Fruit fly (Drosophila melanogaster) whole organism, embryonic: ENCODE results near the gene Nost.

ENCODE experiments used
- Aef1 ChIP-seq: fragments of 200-800 bp; sonication (Bioruptor generic); IDR thresholded peaks from 3 replicates; pipeline ENCODE4 v1.3.6; 2022; ENCODE audit warnings: missing biosample characterization, missing genetic modification characterization
- CG10267 ChIP-seq: fragments of 200-800 bp; sonication (Bioruptor generic); optimal IDR thresholded peaks from 2 replicates; lab custom pipeline; 2018; ENCODE audit warnings: missing biosample characterization, mild to moderate bottlenecking, missing genetic modification characterization, moderate library complexity
- CG10366 ChIP-seq: fragments of 200-800 bp; sonication (Bioruptor generic); IDR thresholded peaks from 2 replicates; pipeline ENCODE4 v1.3.6; 2022; ENCODE audit warnings: missing biosample characterization, missing genetic modification characterization
- CG12744 ChIP-seq: fragments of 200-800 bp; sonication (Bioruptor generic); optimal IDR thresholded peaks from 2 replicates; lab custom pipeline; 2016; ENCODE audit warnings: missing biosample characterization, missing genetic modification characterization
- CG1529 ChIP-seq: fragments of 200-800 bp; sonication (Bioruptor generic); optimal IDR thresholded peaks from 3 replicates; lab custom pipeline; 2018; ENCODE audit warnings: missing biosample characterization, missing genetic modification characterization
- CG1792 ChIP-seq: fragments of 200-800 bp; sonication (Bioruptor generic); optimal IDR thresholded peaks from 2 replicates; lab custom pipeline; 2016; ENCODE audit warnings: missing biosample characterization, missing genetic modification characterization
- CG2199 ChIP-seq: fragments of 200-800 bp; sonication (Bioruptor generic); IDR thresholded peaks from 3 replicates; pipeline ENCODE4 v1.3.6; 2022; ENCODE audit warnings: missing biosample characterization, missing genetic modification characterization
- CG31224 ChIP-seq: fragments of 200-800 bp; sonication (Bioruptor generic); IDR thresholded peaks from 2 replicates; pipeline ENCODE4 v1.3.6; 2022; ENCODE audit warnings: missing biosample characterization, missing genetic modification characterization
- CG5180 ChIP-seq: fragments of 200-800 bp; sonication (Bioruptor generic); optimal IDR thresholded peaks from 3 replicates; lab custom pipeline; 2017; ENCODE audit warnings: missing biosample characterization, missing genetic modification characterization, mild to moderate bottlenecking, moderate library complexity, missing genetic modification reagents
- CG8765 ChIP-seq: fragments of 200-800 bp; sonication (Bioruptor generic); IDR thresholded peaks from 2 replicates; pipeline ENCODE4 v1.3.6; 2022; ENCODE audit warnings: missing biosample characterization, missing genetic modification characterization
- CG9727 ChIP-seq: fragments of 200-800 bp; sonication (Bioruptor generic); optimal IDR thresholded peaks from 3 replicates; lab custom pipeline; 2017; ENCODE audit warnings: missing biosample characterization, mild to moderate bottlenecking, missing genetic modification characterization
- CHES-1-like ChIP-seq: fragments of 200-800 bp; sonication (Bioruptor generic); optimal IDR thresholded peaks from 2 replicates; lab custom pipeline; 2016; ENCODE audit warnings: missing biosample characterization, missing genetic modification characterization
- CoRest ChIP-seq: fragments of 200-800 bp; sonication (Bioruptor generic); optimal IDR thresholded peaks from 3 replicates; lab custom pipeline; 2018; ENCODE audit warnings: missing biosample characterization, mild to moderate bottlenecking, missing genetic modification characterization, moderate library complexity
- Dp ChIP-seq: fragments of 200-800 bp; sonication (Bioruptor generic); optimal IDR thresholded peaks from 2 replicates; lab custom pipeline; 2018; ENCODE audit warnings: missing biosample characterization, mild to moderate bottlenecking, missing genetic modification characterization, moderate library complexity
- ERR ChIP-seq: fragments of 200-800 bp; sonication (Bioruptor generic); optimal IDR thresholded peaks from 2 replicates; lab custom pipeline; 2016; ENCODE audit warnings: missing biosample characterization, missing genetic modification characterization
- Ets97D ChIP-seq: fragments of 200-800 bp; sonication (Bioruptor generic); optimal IDR thresholded peaks from 3 replicates; lab custom pipeline; 2016; ENCODE audit warnings: missing biosample characterization, missing genetic modification characterization
- GATAe ChIP-seq: fragments of 200-800 bp; sonication (Bioruptor generic); conservative IDR thresholded peaks from 2 replicates; pipeline ENCODE4 v1.3.6; 2022; ENCODE audit warnings: missing biosample characterization, missing genetic modification characterization
- Hey ChIP-seq: fragments of 200-800 bp; sonication (Bioruptor generic); optimal IDR thresholded peaks from 3 replicates; lab custom pipeline; 2018; ENCODE audit warnings: missing biosample characterization, mild to moderate bottlenecking, missing genetic modification characterization
- HmgZ ChIP-seq: fragments of 200-800 bp; sonication (Bioruptor generic); optimal IDR thresholded peaks from 2 replicates; lab custom pipeline; 2018; ENCODE audit warnings: missing biosample characterization, mild to moderate bottlenecking, missing genetic modification characterization
- Hr51 ChIP-seq, 2 experiments: fragments of 200-800 bp; sonication (Bioruptor generic); optimal IDR thresholded peaks; 2 replicates in 1 of 2; 3 replicates in 1 of 2; lab custom pipeline; 2016 to 2018; ENCODE audit warnings: missing biosample characterization in 2 of 2, missing genetic modification characterization in 2 of 2, mild to moderate bottlenecking in 1 of 2, moderate library complexity in 1 of 2
- MESR4 ChIP-seq: fragments of 200-800 bp; sonication (Bioruptor generic); optimal IDR thresholded peaks from 2 replicates; lab custom pipeline; 2018; ENCODE audit warnings: missing biosample characterization, mild to moderate bottlenecking, missing genetic modification characterization, moderate library complexity
- Optix ChIP-seq: fragments of 200-800 bp; sonication (Bioruptor generic); IDR thresholded peaks from 3 replicates; pipeline ENCODE4 v1.3.6; 2022; ENCODE audit warnings: missing biosample characterization, missing genetic modification characterization
- PHDP ChIP-seq: fragments of 200-800 bp; sonication (Bioruptor generic); optimal IDR thresholded peaks from 3 replicates; lab custom pipeline; 2018; ENCODE audit warnings: missing biosample characterization, mild to moderate bottlenecking, missing genetic modification characterization, moderate library complexity
- Side ChIP-seq: fragments of 200-800 bp; sonication (Bioruptor generic); optimal IDR thresholded peaks from 2 replicates; lab custom pipeline; 2016; ENCODE audit warnings: missing biosample characterization, missing genetic modification characterization
- Sox100B ChIP-seq: fragments of 200-800 bp; sonication (Bioruptor generic); optimal IDR thresholded peaks from 3 replicates; lab custom pipeline; 2018; ENCODE audit warnings: missing biosample characterization, mild to moderate bottlenecking, missing genetic modification characterization
- Spps ChIP-seq: fragments of 200-800 bp; sonication (Bioruptor generic); optimal IDR thresholded peaks from 2 replicates; lab custom pipeline; 2018; ENCODE audit warnings: missing biosample characterization, mild to moderate bottlenecking, missing genetic modification characterization
- Sry-β ChIP-seq: fragments of 200-800 bp; sonication (Bioruptor generic); optimal IDR thresholded peaks from 2 replicates; lab custom pipeline; 2018; ENCODE audit warnings: missing biosample characterization, mild to moderate bottlenecking, missing genetic modification characterization, moderate library complexity
- Tbp ChIP-seq: fragments of >200 bp; optimal IDR thresholded peaks from 2 replicates; lab custom pipeline; 2018; ENCODE audit warnings: missing biosample characterization, missing genetic modification characterization
- Trl ChIP-seq, 3 experiments: fragments of >200 bp in 2 of 3; fragments of 200-800 bp in 1 of 3; sonication (Bioruptor generic) in 1 of 3; optimal IDR thresholded peaks; 2 replicates in 1 of 3; 3 replicates in 2 of 3; lab custom pipeline; 2016 to 2017; ENCODE audit warnings: missing biosample characterization in 1 of 3, missing genetic modification characterization in 1 of 3
- abd-A ChIP-seq: fragments of 200-800 bp; sonication (Bioruptor generic); optimal IDR thresholded peaks from 3 replicates; lab custom pipeline; 2019; ENCODE audit warnings: missing biosample characterization, mild to moderate bottlenecking, missing genetic modification characterization, moderate library complexity
- chinmo ChIP-seq: fragments of 200-800 bp; sonication (Bioruptor generic); IDR thresholded peaks from 4 replicates; pipeline ENCODE4 v1.3.6; 2022; ENCODE audit warnings: missing biosample characterization, missing genetic modification characterization; ENCODE audit not compliant: partially characterized antibody
- chm ChIP-seq: fragments of 200-800 bp; sonication (Bioruptor generic); IDR thresholded peaks from 2 replicates; pipeline ENCODE4 v1.3.6; 2022; ENCODE audit warnings: missing biosample characterization, missing genetic modification characterization
- corto ChIP-seq: fragments of 200-800 bp; sonication (Bioruptor generic); optimal IDR thresholded peaks from 2 replicates; lab custom pipeline; 2016; ENCODE audit warnings: missing biosample characterization, mild to moderate bottlenecking, missing genetic modification characterization, moderate library complexity
- crol ChIP-seq: fragments of 200-800 bp; sonication (Bioruptor generic); IDR thresholded peaks from 2 replicates; pipeline ENCODE4 v1.3.6; 2022; ENCODE audit warnings: missing biosample characterization, missing genetic modification characterization
- dm ChIP-seq: fragments of 200-800 bp; sonication (Bioruptor generic); optimal IDR thresholded peaks from 3 replicates; lab custom pipeline; 2016; ENCODE audit warnings: missing biosample characterization, missing genetic modification characterization
- esg ChIP-seq: fragments of 200-800 bp; sonication (Bioruptor generic); conservative IDR thresholded peaks from 2 replicates; pipeline ENCODE4 v1.3.6; 2022; ENCODE audit warnings: missing biosample characterization, missing genetic modification characterization
- ewg ChIP-seq: fragments of 200-800 bp; sonication (Bioruptor generic); optimal IDR thresholded peaks from 3 replicates; lab custom pipeline; 2017; ENCODE audit warnings: mild to moderate bottlenecking, missing biosample characterization, missing genetic modification reagents, missing genetic modification characterization
- gcm ChIP-seq: fragments of 200-800 bp; sonication (Bioruptor generic); optimal IDR thresholded peaks from 2 replicates; lab custom pipeline; 2019; ENCODE audit warnings: missing biosample characterization, mild to moderate bottlenecking, missing genetic modification characterization, moderate library complexity
- hkb ChIP-seq, 2 experiments: fragments of 200-800 bp in 1 of 2; fragments of >200 bp in 1 of 2; sonication (Bioruptor generic) in 1 of 2; IDR thresholded peaks in 1 of 2; optimal IDR thresholded peaks in 1 of 2; 2 replicates each; pipeline versions ENCODE4 v1.3.6 to Lab custom; 2017 to 2022; ENCODE audit warnings: missing biosample characterization in 1 of 2, missing genetic modification characterization in 1 of 2
- nom ChIP-seq: fragments of 200-800 bp; sonication (Bioruptor generic); optimal IDR thresholded peaks from 2 replicates; lab custom pipeline; 2017; ENCODE audit warnings: missing biosample characterization, missing genetic modification characterization, mild to moderate bottlenecking, moderate library complexity, missing genetic modification reagents
- pnt ChIP-seq: fragments of 200-800 bp; sonication (Bioruptor generic); optimal IDR thresholded peaks from 3 replicates; lab custom pipeline; 2016; ENCODE audit warnings: missing biosample characterization, missing genetic modification characterization
- pum ChIP-seq: fragments of 200-800 bp; sonication (Bioruptor generic); optimal IDR thresholded peaks from 2 replicates; lab custom pipeline; 2016; ENCODE audit warnings: missing biosample characterization, missing genetic modification characterization
- schlank ChIP-seq: fragments of 200-800 bp; sonication (Bioruptor generic); optimal IDR thresholded peaks from 2 replicates; lab custom pipeline; 2018; ENCODE audit warnings: missing biosample characterization, mild to moderate bottlenecking, missing genetic modification characterization
- sens ChIP-seq: fragments of 200-800 bp; sonication (Bioruptor generic); peaks from one replicate; lab custom pipeline; 2016; ENCODE audit warnings: missing biosample characterization, missing genetic modification characterization
- sens-2 ChIP-seq: fragments of 200-800 bp; sonication (Bioruptor generic); IDR thresholded peaks from 2 replicates; pipeline ENCODE4 v1.3.6; 2022; ENCODE audit warnings: missing biosample characterization, missing genetic modification characterization
- sqz ChIP-seq: fragments of 200-800 bp; sonication (Bioruptor generic); optimal IDR thresholded peaks from 3 replicates; lab custom pipeline; 2018; ENCODE audit warnings: missing biosample characterization, mild to moderate bottlenecking, missing genetic modification characterization
- ttk ChIP-seq: fragments of 200-800 bp; sonication (Bioruptor generic); IDR thresholded peaks from 2 replicates; pipeline ENCODE4 v2.1.2; 2022; ENCODE audit warnings: missing biosample characterization, missing genetic modification characterization
- twi ChIP-seq: fragments of 200-800 bp; optimal IDR thresholded peaks from 2 replicates; lab custom pipeline; 2019; ENCODE audit warnings: missing biosample characterization, mild to moderate bottlenecking, missing genetic modification characterization, moderate library complexity
- wdn ChIP-seq: fragments of 200-800 bp; sonication (Bioruptor generic); IDR thresholded peaks from 2 replicates; pipeline ENCODE4 v1.3.6; 2022; ENCODE audit warnings: missing biosample characterization, missing genetic modification characterization
- zf30C ChIP-seq: fragments of 200-800 bp; sonication (Bioruptor generic); optimal IDR thresholded peaks from 3 replicates; lab custom pipeline; 2018; ENCODE audit warnings: missing biosample characterization, mild to moderate bottlenecking, missing genetic modification characterization

The Nost gene

DNA sequence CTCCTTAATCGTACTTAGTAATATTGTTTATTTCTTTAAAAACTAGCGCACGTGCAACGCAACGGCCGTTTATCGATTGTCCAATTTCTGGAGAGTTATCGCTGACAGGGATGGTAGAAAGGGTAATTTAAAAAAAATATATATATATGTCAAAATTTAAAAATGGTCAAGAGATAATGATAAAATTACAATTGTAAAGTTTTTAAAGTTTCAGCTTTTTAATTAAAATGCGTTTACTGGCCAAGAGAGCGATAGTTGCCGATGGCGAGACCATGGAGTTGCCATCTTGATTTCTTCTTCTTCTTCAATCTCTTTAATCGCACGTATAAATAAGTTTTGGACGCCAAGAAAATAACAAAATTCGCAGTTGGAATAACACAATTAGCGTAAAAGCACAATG lies 51.0 kb downstream of the Nost start, which contains the start of the genes CG7246 and HP1b (continued):
- TF ChIP-seq sens (GFP tag; lab: Kevin White, UChicago) (peak; percentile 89), CG8765 (0 out of 2 replicates have a peak, but pooled peaks have one; percentile 40), twi (tag; lab: Kevin White, UChicago) (peak; percentile 49), ERR (GFP tag; lab: Kevin White, UChicago) (no peak), chinmo (GFP tag; lab: Robert Waterston, UW) (no peak), Hr51 (GFP tag; optimal IDR thresholded peaks at IDR 0.05; lab: Kevin White, UChicago) (peak; percentile 38 to 61), Spps (tag; lab: Kevin White, UChicago) (peak; percentile 45), wdn (GFP tag; lab: Robert Waterston, UW) (peak; percentile 44; the same call in 1 of the 2 replicates), MESR4 (peak; percentile 25), crol (GFP tag; lab: Robert Waterston, UW) (no peak), chm (GFP tag; lab: Robert Waterston, UW) (no peak), dm (peak; percentile 27), CG1792 (GFP tag; lab: Kevin White, UChicago) (no peak), CG10366 (GFP tag; lab: Robert Waterston, UW) (peak; percentile 68), ewg (peak; percentile 64), CG9727 (GFP tag; lab: Kevin White, UChicago) (peak; percentile 66), Side (no peak), CG1529 (GFP tag; lab: Kevin White, UChicago) (peak; percentile 37), schlank (tag; lab: Kevin White, UChicago) (no peak), sens-2 (GFP tag; lab: Robert Waterston, UW) (peak; percentile 61; the same call in 1 of the 2 replicates), esg (GFP tag; lab: Robert Waterston, UW) (peak; percentile 71), GATAe (no peak), ttk (peak; percentile 73), Ets97D (GFP tag; lab: Kevin White, UChicago) (peak; percentile 45), CG31224 (peak; percentile 64), zf30C (GFP tag; lab: Kevin White, UChicago) (no peak), Optix (GFP tag; lab: Robert Waterston, UW) (peak; percentile 79), abd-A (tag; lab: Kevin White, UChicago) (no peak), CoRest (tag; lab: Kevin White, UChicago) (peak; percentile 70), gcm (GFP tag; lab: Kevin White, UChicago) (peak; percentile 64), CG12744 (no peak), HmgZ (tag; lab: Kevin White, UChicago) (peak; percentile 59), Tbp (GFP tag; lab: Kevin White, UChicago) (no peak), Hey (tag; lab: Kevin White, UChicago) (no peak), Trl (optimal IDR thresholded peaks at IDR 0.05; lab: Kevin White, UChicago) (no peak), Trl (GFP tag; optimal IDR thresholded peaks at IDR 0.05; lab: Kevin White, UChicago) (peak; percentile 38), Aef1 (GFP tag; lab: Robert Waterston, UW) (peak; percentile 72), pum (GFP tag; lab: Kevin White, UChicago) (no peak), corto (GFP tag; lab: Kevin White, UChicago) (no peak), Dp (GFP tag; lab: Kevin White, UChicago) (peak; percentile 47), CG5180 (GFP tag; lab: Kevin White, UChicago) (no peak), sqz (GFP tag; lab: Kevin White, UChicago) (peak; percentile 26), pnt (GFP tag; lab: Kevin White, UChicago) (no peak), PHDP (tag; lab: Kevin White, UChicago) (peak; percentile 68), hkb (optimal IDR thresholded peaks at IDR 0.05; lab: Kevin White, UChicago) (no peak), hkb (GFP tag; IDR thresholded peaks at IDR 0.05; lab: Robert Waterston, UW) (peak; percentile 70), nom (GFP tag; lab: Kevin White, UChicago) (peak; percentile 41), CG2199 (GFP tag; lab: Robert Waterston, UW) (0 out of 3 replicates have a peak, but pooled peaks have one; percentile 10), Sox100B (GFP tag; lab: Kevin White, UChicago) (peak; percentile 44), Sry-β (GFP tag; lab: Kevin White, UChicago) (peak; percentile 67), CHES-1-like (GFP tag; lab: Kevin White, UChicago) (peak; percentile 66), CG10267 (tag; lab: Kevin White, UChicago) (peak; percentile 61)
